Fruit fly (Drosophila melanogaster) whole organism, embryonic: ENCODE data around the gene scpr-B.

Experiments used
- Aef1 ChIP-seq: fragments of 200-800 bp; sonication (Bioruptor generic); IDR thresholded peaks from 3 replicates; pipeline ENCODE4 v1.3.6; 2022; ENCODE audit warnings: missing biosample characterization, missing genetic modification characterization
- CG10274 ChIP-seq: fragments of 200-800 bp; sonication (Bioruptor generic); optimal IDR thresholded peaks from 3 replicates; lab custom pipeline; 2017; ENCODE audit warnings: missing biosample characterization, mild to moderate bottlenecking, missing genetic modification characterization
- CG10366 ChIP-seq: fragments of 200-800 bp; sonication (Bioruptor generic); IDR thresholded peaks from 2 replicates; pipeline ENCODE4 v1.3.6; 2022; ENCODE audit warnings: missing biosample characterization, missing genetic modification characterization
- CG10543 ChIP-seq: fragments of 200-800 bp; sonication (Bioruptor generic); optimal IDR thresholded peaks from 3 replicates; lab custom pipeline; 2017; ENCODE audit warnings: missing biosample characterization, mild to moderate bottlenecking, missing genetic modification characterization, moderate library complexity
- CG12219 ChIP-seq: fragments of 200-800 bp; sonication (Bioruptor generic); optimal IDR thresholded peaks from 3 replicates; lab custom pipeline; 2018; ENCODE audit warnings: missing biosample characterization, mild to moderate bottlenecking, missing genetic modification characterization
- CG12236 ChIP-seq: fragments of 200-800 bp; sonication (Bioruptor generic); optimal IDR thresholded peaks from 2 replicates; lab custom pipeline; 2016; ENCODE audit warnings: missing biosample characterization, missing genetic modification characterization
- CG1233 ChIP-seq: fragments of 200-800 bp; sonication (Bioruptor generic); optimal IDR thresholded peaks from 4 replicates; lab custom pipeline; 2018; ENCODE audit warnings: missing biosample characterization, mild to moderate bottlenecking, missing genetic modification characterization
- CG13287 ChIP-seq: fragments of 200-800 bp; sonication (Bioruptor generic); IDR thresholded peaks from 2 replicates; pipeline ENCODE4 v1.3.6; 2022; ENCODE audit warnings: missing biosample characterization, missing genetic modification characterization; ENCODE audit not compliant: partially characterized antibody
- CG13296 ChIP-seq: fragments of 200-800 bp; sonication (Bioruptor generic); optimal IDR thresholded peaks from 3 replicates; lab custom pipeline; 2018; ENCODE audit warnings: missing biosample characterization, mild to moderate bottlenecking, missing genetic modification characterization
- CG13624 ChIP-seq: fragments of 200-800 bp; sonication (Bioruptor generic); optimal IDR thresholded peaks from 2 replicates; lab custom pipeline; 2016; ENCODE audit warnings: missing biosample characterization, missing genetic modification characterization
- CG13894 ChIP-seq: fragments of 200-800 bp; sonication (Bioruptor generic); optimal IDR thresholded peaks from 3 replicates; lab custom pipeline; 2018; ENCODE audit warnings: missing biosample characterization, mild to moderate bottlenecking, missing genetic modification characterization, moderate library complexity
- CG14667 ChIP-seq: fragments of 200-800 bp; sonication (Bioruptor generic); IDR thresholded peaks from 2 replicates; pipeline ENCODE4 v1.3.6; 2022; ENCODE audit warnings: missing biosample characterization, missing genetic modification characterization
- CG15514 ChIP-seq: fragments of 200-800 bp; sonication (Bioruptor generic); optimal IDR thresholded peaks from 3 replicates; lab custom pipeline; 2017; ENCODE audit warnings: missing biosample characterization, missing genetic modification characterization, mild to moderate bottlenecking, moderate library complexity, missing genetic modification reagents
- CG1603 ChIP-seq: fragments of 200-800 bp; sonication (Bioruptor generic); optimal IDR thresholded peaks from 2 replicates; lab custom pipeline; 2019; ENCODE audit warnings: missing biosample characterization, mild to moderate bottlenecking, missing genetic modification characterization, moderate library complexity
- CG17186 ChIP-seq: fragments of 200-800 bp; sonication (Bioruptor generic); optimal IDR thresholded peaks from 3 replicates; lab custom pipeline; 2017; ENCODE audit warnings: missing biosample characterization, missing genetic modification reagents, missing genetic modification characterization
- CG2889 ChIP-seq: fragments of 200-800 bp; sonication (Bioruptor generic); IDR thresholded peaks from 3 replicates; pipeline ENCODE4 v1.3.6; 2022; ENCODE audit warnings: missing biosample characterization, missing genetic modification characterization
- CG3065 ChIP-seq: fragments of 200-800 bp; sonication (Bioruptor generic); optimal IDR thresholded peaks from 2 replicates; lab custom pipeline; 2016; ENCODE audit warnings: missing biosample characterization, missing genetic modification characterization
- CG3726 ChIP-seq: fragments of 200-800 bp; sonication (Bioruptor generic); IDR thresholded peaks from 3 replicates; pipeline ENCODE4, ENCODE4 v1.3.6; 2022; ENCODE audit warnings: missing biosample characterization, missing genetic modification characterization
- CG43689 ChIP-seq: fragments of 200-800 bp; sonication (Bioruptor generic); IDR thresholded peaks from 2 replicates; pipeline ENCODE4 v1.3.6; 2022; ENCODE audit warnings: missing biosample characterization, missing genetic modification characterization
- CG4820 ChIP-seq: fragments of 200-800 bp; sonication (Bioruptor generic); optimal IDR thresholded peaks from 3 replicates; lab custom pipeline; 2016; ENCODE audit warnings: missing biosample characterization, missing genetic modification characterization
- CG5245 ChIP-seq: fragments of 200-800 bp; sonication (Bioruptor generic); optimal IDR thresholded peaks from 3 replicates; lab custom pipeline; 2016; ENCODE audit warnings: missing biosample characterization, missing genetic modification characterization
- CG7372 ChIP-seq: fragments of 200-800 bp; sonication (Bioruptor generic); IDR thresholded peaks from 2 replicates; pipeline ENCODE4 v1.3.6; 2022; ENCODE audit warnings: missing biosample characterization, missing genetic modification characterization
- CG7839 ChIP-seq: fragments of 200-800 bp; sonication (Bioruptor generic); optimal IDR thresholded peaks from 3 replicates; lab custom pipeline; 2018; ENCODE audit warnings: missing biosample characterization, mild to moderate bottlenecking, missing genetic modification characterization, moderate library complexity
- CG8290 ChIP-seq, 3 experiments: fragments of 200-800 bp; sonication (Bioruptor generic); optimal IDR thresholded peaks; 2 replicates each; lab custom pipeline; 2016 to 2019; ENCODE audit warnings: missing biosample characterization in 3 of 3, missing genetic modification characterization in 3 of 3, mild to moderate bottlenecking in 2 of 3, moderate library complexity in 1 of 3
- CG8388 ChIP-seq: fragments of 200-800 bp; sonication (Bioruptor generic); optimal IDR thresholded peaks from 2 replicates; lab custom pipeline; 2019; ENCODE audit warnings: missing biosample characterization, mild to moderate bottlenecking, missing genetic modification characterization, moderate library complexity
- CG8765 ChIP-seq: fragments of 200-800 bp; sonication (Bioruptor generic); IDR thresholded peaks from 2 replicates; pipeline ENCODE4 v1.3.6; 2022; ENCODE audit warnings: missing biosample characterization, missing genetic modification characterization
- CG8924 ChIP-seq: fragments of 200-800 bp; optimal IDR thresholded peaks from 3 replicates; lab custom pipeline; 2019; ENCODE audit warnings: missing biosample characterization, mild to moderate bottlenecking, missing genetic modification characterization, moderate library complexity
- CG9215 ChIP-seq: fragments of 200-800 bp; sonication (Bioruptor generic); IDR thresholded peaks from 2 replicates; pipeline ENCODE4 v1.3.6; 2022; ENCODE audit warnings: missing biosample characterization, missing genetic modification characterization
- CrebB ChIP-seq: fragments of 200-800 bp; sonication (Bioruptor generic); optimal IDR thresholded peaks from 3 replicates; lab custom pipeline; 2018; ENCODE audit warnings: missing biosample characterization, mild to moderate bottlenecking, missing genetic modification characterization
- Dad ChIP-seq: fragments of 200-800 bp; sonication (Bioruptor generic); optimal IDR thresholded peaks from 3 replicates; lab custom pipeline; 2016; ENCODE audit warnings: missing biosample characterization, missing genetic modification characterization
- Dip3 ChIP-seq: fragments of 200-800 bp; sonication (Bioruptor generic); optimal IDR thresholded peaks from 3 replicates; lab custom pipeline; 2016; ENCODE audit warnings: missing biosample characterization, missing genetic modification characterization
- Ets65A ChIP-seq: fragments of 200-800 bp; sonication (Bioruptor generic); peaks from one replicate; lab custom pipeline; 2016; ENCODE audit warnings: missing biosample characterization, missing genetic modification characterization
- H15 ChIP-seq: fragments of 200-800 bp; sonication (Bioruptor generic); IDR thresholded peaks from 3 replicates; pipeline ENCODE4 v1.3.6; 2022; ENCODE audit warnings: missing biosample characterization, missing genetic modification characterization
- Hey ChIP-seq: fragments of 200-800 bp; sonication (Bioruptor generic); optimal IDR thresholded peaks from 3 replicates; lab custom pipeline; 2018; ENCODE audit warnings: missing biosample characterization, mild to moderate bottlenecking, missing genetic modification characterization
- MESR4 ChIP-seq: fragments of 200-800 bp; sonication (Bioruptor generic); optimal IDR thresholded peaks from 2 replicates; lab custom pipeline; 2018; ENCODE audit warnings: missing biosample characterization, mild to moderate bottlenecking, missing genetic modification characterization, moderate library complexity
- Meics ChIP-seq: fragments of 200-800 bp; sonication (Bioruptor generic); optimal IDR thresholded peaks from 2 replicates; lab custom pipeline; 2017; ENCODE audit warnings: missing biosample characterization, mild to moderate bottlenecking, missing genetic modification characterization
- Oaz ChIP-seq: fragments of 200-800 bp; sonication (Bioruptor generic); IDR thresholded peaks from 2 replicates; pipeline ENCODE4 v1.3.6; 2022; ENCODE audit warnings: missing biosample characterization, missing genetic modification characterization
- Vsx1 ChIP-seq: fragments of 200-800 bp; sonication (Bioruptor generic); optimal IDR thresholded peaks from 2 replicates; lab custom pipeline; 2017; ENCODE audit warnings: missing biosample characterization, mild to moderate bottlenecking, missing genetic modification characterization, missing genetic modification reagents
- bbx ChIP-seq: fragments of 200-800 bp; sonication (Bioruptor generic); IDR thresholded peaks from 2 replicates; pipeline ENCODE4 v1.3.6; 2022; ENCODE audit warnings: missing biosample characterization, missing genetic modification characterization; ENCODE audit not compliant: partially characterized antibody
- dm ChIP-seq: fragments of 200-800 bp; sonication (Bioruptor generic); optimal IDR thresholded peaks from 3 replicates; lab custom pipeline; 2016; ENCODE audit warnings: missing biosample characterization, missing genetic modification characterization
- fd102C ChIP-seq: fragments of 200-800 bp; sonication (Bioruptor generic); optimal IDR thresholded peaks from 2 replicates; lab custom pipeline; 2018; ENCODE audit warnings: missing biosample characterization, mild to moderate bottlenecking, missing genetic modification characterization, moderate library complexity
- grn ChIP-seq: fragments of 200-800 bp; sonication (Bioruptor generic); optimal IDR thresholded peaks from 3 replicates; lab custom pipeline; 2017; ENCODE audit warnings: missing biosample characterization, missing genetic modification characterization
- gro ChIP-seq: fragments of 200-800 bp; sonication (Bioruptor generic); optimal IDR thresholded peaks from 2 replicates; lab custom pipeline; 2016; ENCODE audit warnings: missing biosample characterization, missing genetic modification characterization
- jumu ChIP-seq: fragments of 200-800 bp; sonication (Bioruptor generic); optimal IDR thresholded peaks from 3 replicates; lab custom pipeline; 2016; ENCODE audit warnings: missing biosample characterization, missing genetic modification characterization
- ken ChIP-seq: fragments of 200-800 bp; sonication (Bioruptor generic); IDR thresholded peaks from 3 replicates; pipeline ENCODE4 v1.3.6; 2022; ENCODE audit warnings: missing biosample characterization, missing genetic modification characterization
- kni ChIP-seq: fragments of 200-800 bp; sonication (Bioruptor generic); optimal IDR thresholded peaks from 3 replicates; lab custom pipeline; 2017; ENCODE audit warnings: mild to moderate bottlenecking, missing biosample characterization, missing genetic modification reagents, missing genetic modification characterization
- mld ChIP-seq: fragments of 200-800 bp; sonication (Bioruptor generic); IDR thresholded peaks from 3 replicates; pipeline ENCODE4 v1.3.6; 2022; ENCODE audit warnings: missing biosample characterization, missing genetic modification characterization; ENCODE audit not compliant: partially characterized antibody
- nau ChIP-seq: fragments of 200-800 bp; sonication (Bioruptor generic); optimal IDR thresholded peaks from 3 replicates; lab custom pipeline; 2017; ENCODE audit warnings: missing biosample characterization, mild to moderate bottlenecking, missing genetic modification characterization, missing genetic modification reagents
- nom ChIP-seq: fragments of 200-800 bp; sonication (Bioruptor generic); optimal IDR thresholded peaks from 2 replicates; lab custom pipeline; 2017; ENCODE audit warnings: missing biosample characterization, missing genetic modification characterization, mild to moderate bottlenecking, moderate library complexity, missing genetic modification reagents
- org-1 ChIP-seq: fragments of 200-800 bp; sonication (Bioruptor generic); optimal IDR thresholded peaks from 2 replicates; lab custom pipeline; 2017; ENCODE audit warnings: missing biosample characterization, missing genetic modification characterization
- pros ChIP-seq: fragments of 200-800 bp; sonication (Bioruptor generic); optimal IDR thresholded peaks from 3 replicates; lab custom pipeline; 2019; ENCODE audit warnings: missing biosample characterization, mild to moderate bottlenecking, missing genetic modification characterization, moderate library complexity

The scpr-B gene

dm6 chr3R:11198062-11198472 lies 42.7 kb downstream of the scpr-B start (continued):
- TF ChIP-seq dm, result peak; percentile 67
- no peak for TF ChIP-seq CG12219 (GFP tag; lab: Kevin White, UChicago)
- TF ChIP-seq CG7839 (tag; lab: Kevin White, UChicago), result peak; percentile 34
- TF ChIP-seq CG13296, result no peak
- TF ChIP-seq nau (GFP tag; lab: Kevin White, UChicago), result no peak
- TF ChIP-seq CG10274 (GFP tag; lab: Kevin White, UChicago), result no peak
- peak; percentile 18 for TF ChIP-seq gro
- no peak for TF ChIP-seq CG8388
- no peak for TF ChIP-seq org-1 (GFP tag; lab: Kevin White, UChicago)
- TF ChIP-seq MESR4 (GFP tag; lab: Kevin White, UChicago), result no peak
- TF ChIP-seq CrebB (tag; lab: Kevin White, UChicago), result no peak
- no peak for TF ChIP-seq CG4820
- TF ChIP-seq Dip3 (GFP tag; lab: Kevin White, UChicago), result no peak
- no peak for TF ChIP-seq Aef1 (GFP tag; lab: Robert Waterston, UW)
- no peak for TF ChIP-seq fd102C
- TF ChIP-seq CG13624, result peak; percentile 12
- no peak for TF ChIP-seq ken
- no peak for TF ChIP-seq pros (GFP tag; lab: Kevin White, UChicago)
- no peak for TF ChIP-seq nom
- no peak for TF ChIP-seq CG3726 (GFP tag; lab: Robert Waterston, UW)
- peak; percentile 43 for TF ChIP-seq CG13894 (tag; lab: Kevin White, UChicago)
- no peak for TF ChIP-seq CG10366 (GFP tag; lab: Robert Waterston, UW)
- TF ChIP-seq grn (GFP tag; lab: Kevin White, UChicago), result no peak
- no peak for TF ChIP-seq Oaz (GFP tag; lab: Robert Waterston, UW)
- TF ChIP-seq Ets65A (GFP tag; lab: Kevin White, UChicago), result peak; percentile 57
- TF ChIP-seq Hey (tag; lab: Kevin White, UChicago), result peak; percentile 46
- TF ChIP-seq Meics (GFP tag; lab: Kevin White, UChicago), result no peak
- TF ChIP-seq CG1603 (tag; lab: Kevin White, UChicago), result no peak
- no peak for TF ChIP-seq CG8765 (GFP tag; lab: Robert Waterston, UW)
- peak; percentile 54 for TF ChIP-seq CG10543
- 0 out of 2 replicates have a peak, but pooled peaks have one; percentile 11 for TF ChIP-seq CG13287 (GFP tag; lab: Robert Waterston, UW)
- TF ChIP-seq CG12236, result no peak
- no peak for TF ChIP-seq CG1233 (GFP tag; lab: Kevin White, UChicago)
- no peak for TF ChIP-seq CG8924 (tag; lab: Kevin White, UChicago)
- TF ChIP-seq bbx, result peak; percentile 41; the same call in 1 of the 2 replicates
- no peak for TF ChIP-seq CG8290 (GFP tag; optimal IDR thresholded peaks at IDR 0.05; lab: Kevin White, UChicago)
- TF ChIP-seq CG8290 (tag; optimal IDR thresholded peaks at IDR 0.05; lab: Kevin White, UChicago), result peak in 1 of 2 experiments; percentile 72
- TF ChIP-seq CG14667 (GFP tag; lab: Robert Waterston, UW), result no peak
- no peak for TF ChIP-seq CG9215 (GFP tag; lab: Robert Waterston, UW)
- TF ChIP-seq CG43689 (GFP tag; lab: Robert Waterston, UW), result no peak
- TF ChIP-seq Vsx1 (GFP tag; lab: Kevin White, UChicago), result no peak
- TF ChIP-seq CG15514 (GFP tag; lab: Kevin White, UChicago), result peak; percentile 11
- no peak for TF ChIP-seq kni (GFP tag; lab: Kevin White, UChicago)
- no peak for TF ChIP-seq CG3065 (GFP tag; lab: Kevin White, UChicago)
- no peak for TF ChIP-seq H15 (GFP tag; lab: Robert Waterston, UW)
- no peak for TF ChIP-seq CG7372 (GFP tag; lab: Robert Waterston, UW)
- TF ChIP-seq CG17186 (GFP tag; lab: Kevin White, UChicago), result no peak
- no peak for TF ChIP-seq CG2889 (GFP tag; lab: Robert Waterston, UW)
- no peak for TF ChIP-seq CG5245 (GFP tag; lab: Kevin White, UChicago)
- TF ChIP-seq jumu (GFP tag; lab: Kevin White, UChicago), result no peak
- TF ChIP-seq Dad (GFP tag; lab: Kevin White, UChicago), result peak; percentile 18
- no peak for TF ChIP-seq mld (GFP tag; lab: Robert Waterston, UW)
